Worm (Caenorhabditis elegans): Measurements from ENCODE around the gene F56F10.1.

F56F10.1 gene

ce11 chrX:871957-872715 is at the start of gene F56F10.1:
TSS of gene F56F10.1 (plus strand) at chrX:872603.
- TF ChIP-seq ceh-8 (GFP tag; optimal IDR thresholded peaks at IDR 0.05) (no peak), lin-35 (GFP tag; optimal IDR thresholded peaks at IDR 0.05) (no peak), ceh-88 (GFP tag; IDR thresholded peaks at IDR 0.05) (no peak), fkh-8 (tag; optimal IDR thresholded peaks at IDR 0.05) (no peak), elt-2 (tag; optimal IDR thresholded peaks at IDR 0.05) (peak; percentile 1), sup-37 (GFP tag; optimal IDR thresholded peaks at IDR 0.05) (no peak)

- no peak for TF ChIP-seq egl-13 (tag; optimal IDR thresholded peaks at IDR 0.05)
- peak; percentile 15 for TF ChIP-seq elt-2 (tag; optimal IDR thresholded peaks at IDR 0.05)
- peak in 1 of 2 experiments; percentile 30 for TF ChIP-seq lin-35 (GFP tag; optimal IDR thresholded peaks at IDR 0.05)
Measured at ce11 chrX:823736-824135, 48.7 kb upstream of the F56F10.1 start.

- TF ChIP-seq nhr-85 (tag) (no peak), vab-15 (tag; optimal IDR thresholded peaks at IDR 0.05) (no peak)
Measured at ce11 chrX:825375-825774, 47.0 kb upstream of the F56F10.1 start, which contains the start of gene daf-3. TSS of gene daf-3 (minus strand) at chrX:825475.

- no peak for TF ChIP-seq nhr-28 (tag; optimal IDR thresholded peaks at IDR 0.05)
- no peak for TF ChIP-seq C16A3.4 (tag; optimal IDR thresholded peaks at IDR 0.05)
- no peak for TF ChIP-seq nhr-76 (tag; optimal IDR thresholded peaks at IDR 0.05)
- TF ChIP-seq lsy-2 (tag; optimal IDR thresholded peaks at IDR 0.05): peak; percentile 41 to 48
- TF ChIP-seq snpc-4 (tag; optimal IDR thresholded peaks at IDR 0.05): no peak
- no peak for TF ChIP-seq hlh-17 (GFP tag; optimal IDR thresholded peaks at IDR 0.05; ENCODE audit: borderline replicate concordance)
- no peak for TF ChIP-seq mdl-1 (tag; optimal IDR thresholded peaks at IDR 0.05)
- peak; percentile 65 for TF ChIP-seq snu-23 (GFP tag; optimal IDR thresholded peaks at IDR 0.05)
- TF ChIP-seq fkh-10 (GFP tag; optimal IDR thresholded peaks at IDR 0.05): peak; percentile 17
- peak; percentile 91 for TF ChIP-seq lin-14 (GFP tag; optimal IDR thresholded peaks at IDR 0.05)
- TF ChIP-seq lin-35 (GFP tag; optimal IDR thresholded peaks at IDR 0.05): peak; percentile 14 to 19
- no peak for TF ChIP-seq Y116A8C.19 (tag; optimal IDR thresholded peaks at IDR 0.05; ENCODE audit: borderline replicate concordance)
- no peak for TF ChIP-seq sup-37 (GFP tag; optimal IDR thresholded peaks at IDR 0.05)
- peak; percentile 43 for TF ChIP-seq fos-1 (tag; optimal IDR thresholded peaks at IDR 0.05)
- no peak for TF ChIP-seq ceh-8 (GFP tag; optimal IDR thresholded peaks at IDR 0.05)
- TF ChIP-seq tbx-2 (tag; optimal IDR thresholded peaks at IDR 0.05): peak; percentile 64
- no peak for TF ChIP-seq ets-5 (GFP tag; IDR thresholded peaks at IDR 0.05)
- no peak for TF ChIP-seq unc-130 (tag; optimal IDR thresholded peaks at IDR 0.05)
- TF ChIP-seq hlh-4 (tag; optimal IDR thresholded peaks at IDR 0.05): no peak
- no peak for TF ChIP-seq hpl-2 (GFP tag; optimal IDR thresholded peaks at IDR 0.05)
- no peak for TF ChIP-seq unc-62 (GFP tag; optimal IDR thresholded peaks at IDR 0.05)
- TF ChIP-seq nhr-77 (tag; optimal IDR thresholded peaks at IDR 0.05): no peak
- no peak for TF ChIP-seq ztf-4 (tag; optimal IDR thresholded peaks at IDR 0.05)
- no peak for TF ChIP-seq skn-1 (tag; optimal IDR thresholded peaks at IDR 0.05)
- TF ChIP-seq pqm-1 (tag; optimal IDR thresholded peaks at IDR 0.05): no peak
- TF ChIP-seq elt-3 (tag; optimal IDR thresholded peaks at IDR 0.05): no peak
- TF ChIP-seq dsc-1 (tag; optimal IDR thresholded peaks at IDR 0.05): peak; percentile 66
- no peak for TF ChIP-seq C34B4.2 (tag; optimal IDR thresholded peaks at IDR 0.05)
- no peak for TF ChIP-seq ama-1 (optimal IDR thresholded peaks at IDR 0.05)
- TF ChIP-seq zag-1 (tag; optimal IDR thresholded peaks at IDR 0.05): no peak
- TF ChIP-seq vab-15 (tag; optimal IDR thresholded peaks at IDR 0.05): no peak
- TF ChIP-seq unc-98 (GFP tag; IDR thresholded peaks at IDR 0.05): no peak
- peak in 2 of 3 experiments; percentile 56 to 57 for TF ChIP-seq ceh-82 (tag; optimal IDR thresholded peaks at IDR 0.05)
- TF ChIP-seq jun-1 (tag; optimal IDR thresholded peaks at IDR 0.05): no peak
- TF ChIP-seq nhr-84 (tag; optimal IDR thresholded peaks at IDR 0.05): no peak
- no peak for TF ChIP-seq grh-1 (GFP tag; IDR thresholded peaks at IDR 0.05)
- TF ChIP-seq sptf-1 (tag; optimal IDR thresholded peaks at IDR 0.05): no peak
- peak; percentile 75 for TF ChIP-seq nhr-71 (tag; optimal IDR thresholded peaks at IDR 0.05)
- peak; percentile 26 for TF ChIP-seq irx-1 (tag; optimal IDR thresholded peaks at IDR 0.05)
- TF ChIP-seq isw-1 (GFP tag; IDR thresholded peaks at IDR 0.05): peak; percentile 23; the same call in 1 of the 2 replicates
- TF ChIP-seq ces-1 (GFP tag; optimal IDR thresholded peaks at IDR 0.05): no peak
Measured at ce11 chrX:825924-826323, 46.5 kb upstream of the F56F10.1 start.

All from whole organism, L1 larva.